Worm (Caenorhabditis elegans) whole organism, L4/young adult: ENCODE results near the gene T13A10.64.

Experiments
- dao-5 ChIP-seq: sonication (generic microtip); optimal IDR thresholded peaks from 2 replicates; lab custom pipeline; 2016; ENCODE audit warnings: missing genotype, missing genetic modification characterization, moderate library complexity, missing compliant biosample characterization
- him-1 ChIP-seq: sonication (generic microtip); optimal IDR thresholded peaks from 2 replicates; lab custom pipeline; 2016; ENCODE audit warnings: missing genotype, missing genetic modification reagents, missing genetic modification characterization, missing compliant biosample characterization

DNA sequence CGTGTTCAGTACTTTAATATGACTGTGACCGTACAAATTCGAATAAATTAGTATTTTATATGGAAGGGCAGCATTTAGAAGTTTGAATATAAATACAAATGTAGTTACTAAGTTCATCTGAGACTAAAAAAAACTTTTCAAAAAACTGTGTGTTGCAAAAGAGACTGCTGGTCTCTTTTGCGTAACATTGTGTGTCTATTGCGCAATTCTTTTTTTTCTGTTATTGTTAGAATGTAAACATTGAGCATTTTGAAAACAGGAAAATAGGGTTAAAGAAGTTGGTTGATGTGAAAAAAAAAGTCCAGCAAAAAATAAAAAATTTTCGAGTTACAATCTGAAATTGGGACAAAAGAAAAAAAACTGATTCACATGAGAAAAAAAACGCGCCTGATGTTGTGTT lies 45.4 kb upstream of the T13A10.64 start:
- no peak for TF ChIP-seq him-1
- TF ChIP-seq dao-5, result no peak
